Worm (Caenorhabditis elegans) whole organism, L4 larva: Measurements from ENCODE around the gene sprr-1.

ENCODE experiments used
- F26F4.8 ChIP-seq: fragments of 200-800 bp; sonication (Bioruptor generic); conservative IDR thresholded peaks from 2 replicates; pipeline ENCODE4 v1.3.6; 2022; ENCODE audit warnings: missing genetic modification characterization, missing compliant biosample characterization
- ZK337.2 ChIP-seq: fragments of 200-800 bp; sonication (Bioruptor generic); IDR thresholded peaks from 2 replicates; pipeline ENCODE4 v1.3.6; 2022; ENCODE audit warnings: missing genetic modification reagents, missing genetic modification characterization, missing compliant biosample characterization
- attf-4 ChIP-seq: sonication (generic microtip); optimal IDR thresholded peaks from 3 replicates; lab custom pipeline; 2017; ENCODE audit warnings: missing biosample characterization, missing genetic modification characterization
- ceh-28 ChIP-seq: fragments of 150-350 bp; optimal IDR thresholded peaks from 2 replicates; lab custom pipeline; 2014; ENCODE audit warnings: missing biosample characterization, missing genetic modification reagents, missing genetic modification characterization
- ceh-82 ChIP-seq: sonication (generic microtip); optimal IDR thresholded peaks from 2 replicates; lab custom pipeline; 2017; ENCODE audit warnings: missing biosample characterization, missing genetic modification characterization
- daf-16 ChIP-seq, 3 experiments: sonication (generic microtip); optimal IDR thresholded peaks; 2 replicates each; lab custom pipeline; 2016 to 2017; ENCODE audit warnings: missing genetic modification characterization in 3 of 3, missing genetic modification reagents in 3 of 3, mild to moderate bottlenecking in 2 of 3, missing compliant biosample characterization in 2 of 3, missing biosample characterization in 1 of 3, moderate library complexity in 1 of 3
- dmd-6 ChIP-seq: fragments of 200-800 bp; sonication (Bioruptor generic); IDR thresholded peaks from 2 replicates; pipeline ENCODE4 v1.3.6; 2022; ENCODE audit warnings: missing genetic modification reagents, missing genetic modification characterization, missing compliant biosample characterization
- dmd-9 ChIP-seq: fragments of 200-800 bp; sonication (Bioruptor generic); IDR thresholded peaks from 2 replicates; pipeline ENCODE4 v1.3.6; 2022; ENCODE audit warnings: missing genetic modification reagents, missing genetic modification characterization, missing compliant biosample characterization
- dpl-1 ChIP-seq: fragments of 150-350 bp; optimal IDR thresholded peaks from 2 replicates; lab custom pipeline; 2014; ENCODE audit warnings: missing biosample characterization, missing genetic modification reagents, missing genetic modification characterization
- dve-1 ChIP-seq: sonication (generic microtip); optimal IDR thresholded peaks from 2 replicates; lab custom pipeline; 2017; ENCODE audit warnings: antibody characterized with exemption, mild to moderate bottlenecking, missing genetic modification characterization, missing compliant biosample characterization; ENCODE audit not compliant: insufficient read depth
- egl-43 ChIP-seq: fragments of 200-800 bp; sonication (Bioruptor generic); IDR thresholded peaks from 2 replicates; pipeline ENCODE4 v1.3.6; 2022; ENCODE audit warnings: missing genetic modification reagents, missing genetic modification characterization, missing compliant biosample characterization
- hlh-11 ChIP-seq: fragments of 200-800 bp; sonication (Bioruptor generic); optimal IDR thresholded peaks from 2 replicates; lab custom pipeline; 2018; ENCODE audit warnings: mild to moderate bottlenecking, missing genetic modification characterization, missing compliant biosample characterization
- hlh-30 ChIP-seq: sonication (generic microtip); optimal IDR thresholded peaks from 2 replicates; lab custom pipeline; 2017; ENCODE audit warnings: antibody characterized with exemption, mild to moderate bottlenecking, missing genetic modification characterization, missing compliant biosample characterization; ENCODE audit not compliant: insufficient read depth
- hmg-1.1 ChIP-seq: fragments of 200-800 bp; sonication (Bioruptor generic); IDR thresholded peaks from 2 replicates; pipeline ENCODE4 v1.3.6; 2022; ENCODE audit warnings: missing genetic modification reagents, missing genetic modification characterization, missing compliant biosample characterization
- jun-1 ChIP-seq: fragments of 150-350 bp; optimal IDR thresholded peaks from 2 replicates; lab custom pipeline; 2014; ENCODE audit warnings: missing biosample characterization, missing genetic modification reagents, missing genetic modification characterization
- lim-7 ChIP-seq: fragments of 200-800 bp; sonication (Bioruptor generic); IDR thresholded peaks from 2 replicates; pipeline ENCODE4 v1.3.6; 2022; ENCODE audit warnings: missing genetic modification characterization, missing compliant biosample characterization
- lin-13 ChIP-seq: fragments of 150-350 bp; optimal IDR thresholded peaks from 2 replicates; lab custom pipeline; 2014; ENCODE audit warnings: missing biosample characterization, missing genetic modification reagents, missing genetic modification characterization
- lin-38 ChIP-seq: fragments of 200-800 bp; sonication (Bioruptor generic); IDR thresholded peaks from 2 replicates; pipeline ENCODE4 v1.3.6; 2022; ENCODE audit warnings: missing genetic modification reagents, missing genetic modification characterization, missing compliant biosample characterization
- madf-5 ChIP-seq, 2 experiments: fragments of 200-800 bp; sonication (Bioruptor generic); IDR thresholded peaks; 2 replicates each; pipeline ENCODE4 v1.3.6; 2022; ENCODE audit warnings: missing compliant biosample characterization in 2 of 2, missing genetic modification characterization in 2 of 2
- mdl-1 ChIP-seq, 2 experiments: fragments of 150-350 bp in 1 of 2; sonication (generic microtip) in 1 of 2; optimal IDR thresholded peaks; 2 replicates each; lab custom pipeline; 2014 to 2017; ENCODE audit warnings: missing biosample characterization in 2 of 2, missing genetic modification characterization in 2 of 2
- mdt-29 ChIP-seq: fragments of 200-800 bp; sonication (Bioruptor generic); IDR thresholded peaks from 2 replicates; pipeline ENCODE4 v1.3.6; 2022; ENCODE audit warnings: missing genetic modification reagents, missing genetic modification characterization, missing compliant biosample characterization
- mep-1 ChIP-seq: fragments of 150-350 bp; sonication (generic microtip); optimal IDR thresholded peaks from 3 replicates; lab custom pipeline; 2014; ENCODE audit warnings: missing biosample characterization, missing genetic modification characterization
- nhr-10 ChIP-seq: fragments of 150-350 bp; optimal IDR thresholded peaks from 2 replicates; lab custom pipeline; 2014; ENCODE audit warnings: missing biosample characterization, missing genetic modification characterization
- nhr-102 ChIP-seq: sonication (generic microtip); optimal IDR thresholded peaks from 2 replicates; lab custom pipeline; 2016; ENCODE audit warnings: mild to moderate bottlenecking, missing genetic modification characterization, moderate library complexity, missing compliant biosample characterization
- nhr-111 ChIP-seq: fragments of 200-800 bp; sonication (Bioruptor generic); optimal IDR thresholded peaks from 2 replicates; lab custom pipeline; 2018; ENCODE audit warnings: mild to moderate bottlenecking, missing genetic modification characterization, missing compliant biosample characterization
- nhr-28 ChIP-seq: fragments of 150-350 bp; optimal IDR thresholded peaks from 2 replicates; lab custom pipeline; 2014; ENCODE audit warnings: missing biosample characterization, missing genetic modification characterization
- nhr-42 ChIP-seq: fragments of 200-800 bp; sonication (Bioruptor generic); IDR thresholded peaks from 2 replicates; pipeline ENCODE4 v1.3.6; 2022; ENCODE audit warnings: missing genetic modification characterization, missing compliant biosample characterization
- nhr-48 ChIP-seq: sonication (generic microtip); optimal IDR thresholded peaks from 2 replicates; lab custom pipeline; 2016; ENCODE audit warnings: mild to moderate bottlenecking, missing genetic modification characterization, missing compliant biosample characterization
- nhr-77 ChIP-seq: fragments of 150-350 bp; optimal IDR thresholded peaks from 2 replicates; lab custom pipeline; 2014; ENCODE audit warnings: missing biosample characterization, missing genetic modification characterization
- php-3 ChIP-seq: fragments of 200-800 bp; sonication (Bioruptor generic); IDR thresholded peaks from 2 replicates; pipeline ENCODE4 v1.3.6; 2022; ENCODE audit warnings: missing genetic modification reagents, missing genetic modification characterization, missing compliant biosample characterization
- pqm-1 ChIP-seq: sonication (generic microtip); optimal IDR thresholded peaks from 2 replicates; lab custom pipeline; 2017; ENCODE audit warnings: missing biosample characterization, missing genetic modification characterization
- set-16 ChIP-seq: fragments of 200-800 bp; sonication (Bioruptor generic); IDR thresholded peaks from 2 replicates; pipeline ENCODE4 v1.3.6; 2022; ENCODE audit warnings: missing genetic modification reagents, missing genetic modification characterization, missing compliant biosample characterization
- skn-1 ChIP-seq: fragments of 150-350 bp; optimal IDR thresholded peaks from 2 replicates; lab custom pipeline; 2014; ENCODE audit warnings: missing biosample characterization, missing genetic modification characterization
- snpc-4 ChIP-seq: fragments of 150-350 bp; optimal IDR thresholded peaks from 2 replicates; lab custom pipeline; 2014; ENCODE audit warnings: missing biosample characterization, missing genetic modification characterization
- spr-3 ChIP-seq: fragments of 200-800 bp; sonication (Bioruptor generic); optimal IDR thresholded peaks from 2 replicates; lab custom pipeline; 2018; ENCODE audit warnings: mild to moderate bottlenecking, missing genetic modification characterization, missing compliant biosample characterization
- unc-39 ChIP-seq: sonication (generic microtip); optimal IDR thresholded peaks from 2 replicates; lab custom pipeline; 2017; ENCODE audit warnings: missing biosample characterization, missing genetic modification characterization
- unc-62 ChIP-seq, 3 experiments: fragments of 150-350 bp in 1 of 3; sonication (generic microtip); optimal IDR thresholded peaks in 2 of 3; peaks in 1 of 3; 1 replicate in 1 of 3; 2 replicates in 2 of 3; lab custom pipeline; 2014 to 2017; ENCODE audit warnings: missing biosample characterization in 3 of 3, missing genetic modification characterization in 3 of 3, missing genetic modification reagents in 3 of 3, missing genotype in 1 of 3
- vab-7 ChIP-seq: fragments of 200-800 bp; sonication (Bioruptor generic); IDR thresholded peaks from 2 replicates; pipeline ENCODE4 v1.3.6; 2022; ENCODE audit warnings: missing genetic modification reagents, missing genetic modification characterization, missing compliant biosample characterization

sprr-1 gene

ce11 chrX:15427931-15428330 is 38.2 kb upstream of the sprr-1 start, which contains the start of gene nas-13:
Gene nas-13, minus strand, starts transcription at chrX:15428253.
- no peak for TF ChIP-seq dmd-9 (GFP tag; lab: Robert Waterston, UW)
- no peak for TF ChIP-seq lim-7 (GFP tag; lab: Robert Waterston, UW)
- TF ChIP-seq unc-39 (tag; lab: Kevin White, UChicago): no peak
- no peak for TF ChIP-seq mdl-1 (tag; optimal IDR thresholded peaks at IDR 0.05; lab: Kevin White, UChicago)
- TF ChIP-seq ZK337.2: no peak
- no peak for TF ChIP-seq nhr-10
- TF ChIP-seq skn-1 (tag; lab: Kevin White, UChicago): no peak
- no peak for TF ChIP-seq spr-3 (GFP tag; lab: Kevin White, UChicago)
- no peak for TF ChIP-seq nhr-77 (tag; lab: Kevin White, UChicago)
- no peak for TF ChIP-seq mdt-29 (GFP tag; lab: Robert Waterston, UW)
- no peak for TF ChIP-seq jun-1

ce11 chrX:15430983-15431382 is 35.1 kb upstream of the sprr-1 start, which contains the start of gene blos-8:
Gene blos-8, minus strand, starts transcription at chrX:15431198.
- TF ChIP-seq nhr-111 (no peak), ceh-28 (peak; percentile 2)
- TF ChIP-seq, all 104 proteins: peak for 1

- TF ChIP-seq unc-62 (GFP tag; optimal IDR thresholded peaks at IDR 0.05 in 1 of 2; lab: Kevin White, UChicago): peak in 1 of 2 experiments; percentile 65
- no peak for TF ChIP-seq unc-62 (tag; optimal IDR thresholded peaks at IDR 0.05; lab: Kevin White, UChicago)
- TF ChIP-seq madf-5 (GFP tag; IDR thresholded peaks at IDR 0.05; lab: Robert Waterston, UW): no peak
- no peak for TF ChIP-seq F26F4.8 (GFP tag; lab: Robert Waterston, UW)
- no peak for TF ChIP-seq vab-7 (GFP tag; lab: Robert Waterston, UW)
Observed at ce11 chrX:15433487-15433886, 32.6 kb upstream of the sprr-1 start, which contains the start of gene flp-32. Gene flp-32, plus strand, starts transcription at chrX:15433787.

- TF ChIP-seq unc-62 (GFP tag; optimal IDR thresholded peaks at IDR 0.05 in 1 of 2; lab: Kevin White, UChicago): no peak
- TF ChIP-seq unc-62 (tag; optimal IDR thresholded peaks at IDR 0.05; lab: Kevin White, UChicago): no peak
- no peak for TF ChIP-seq ceh-82 (tag; lab: Kevin White, UChicago)
- TF ChIP-seq nhr-48: no peak
- no peak for TF ChIP-seq lin-13 (GFP tag; lab: Kevin White, UChicago)
- no peak for TF ChIP-seq attf-4
Observed at ce11 chrX:15434922-15435321, 31.2 kb upstream of the sprr-1 start.

ce11 chrX:15438768-15439167 is 27.3 kb upstream of the sprr-1 start:
- TF ChIP-seq hmg-1.1 (GFP tag; lab: Robert Waterston, UW) (0 out of 2 replicates have a peak, but pooled peaks have one; percentile 7), daf-16 (GFP tag; optimal IDR thresholded peaks at IDR 0.05; lab: Kevin White, UChicago) (no peak), daf-16 (tag; optimal IDR thresholded peaks at IDR 0.05; lab: Kevin White, UChicago) (peak; percentile 7), set-16 (peak; percentile 73), snpc-4 (tag; lab: Kevin White, UChicago) (peak; percentile 40), nhr-42 (0 out of 2 replicates have a peak, but pooled peaks have one; percentile 16), php-3 (no peak), vab-7 (GFP tag; lab: Robert Waterston, UW) (no peak), egl-43 (GFP tag; lab: Robert Waterston, UW) (no peak)
- TF ChIP-seq, all 104 proteins: peak for 5

- TF ChIP-seq nhr-102 (tag; lab: Kevin White, UChicago) (peak; percentile 65), nhr-48 (peak; percentile 47), hmg-1.1 (GFP tag; lab: Robert Waterston, UW) (0 out of 2 replicates have a peak, but pooled peaks have one; percentile 6), lin-38 (no peak), mdl-1 (tag; optimal IDR thresholded peaks at IDR 0.05; lab: Kevin White, UChicago) (peak in 1 of 2 experiments; percentile 60), hlh-30 (tag; lab: Kevin White, UChicago) (peak; percentile 41), hlh-11 (tag; lab: Kevin White, UChicago) (peak; percentile 50), nhr-28 (tag; lab: Kevin White, UChicago) (peak; percentile 57), dpl-1 (GFP tag; lab: Kevin White, UChicago) (peak; percentile 17), php-3 (peak; percentile 86), dmd-6 (peak; percentile 54), dve-1 (peak; percentile 54), attf-4 (no peak), pqm-1 (peak; percentile 27), mep-1 (tag; lab: Kevin White, UChicago) (no peak), skn-1 (tag; lab: Kevin White, UChicago) (no peak)
Observed at ce11 chrX:15440744-15441685, 25.1 kb upstream of the sprr-1 start, which contains the start of gene mocs-1. Gene mocs-1, minus strand, starts transcription at chrX:15440794.
